Fruit fly (Drosophila melanogaster): ENCODE measurements around the gene CG13731.
A peak's percentile ranks its signal among the peaks of the same experiment; 100 is the strongest.

Gene CG13731

DNA sequence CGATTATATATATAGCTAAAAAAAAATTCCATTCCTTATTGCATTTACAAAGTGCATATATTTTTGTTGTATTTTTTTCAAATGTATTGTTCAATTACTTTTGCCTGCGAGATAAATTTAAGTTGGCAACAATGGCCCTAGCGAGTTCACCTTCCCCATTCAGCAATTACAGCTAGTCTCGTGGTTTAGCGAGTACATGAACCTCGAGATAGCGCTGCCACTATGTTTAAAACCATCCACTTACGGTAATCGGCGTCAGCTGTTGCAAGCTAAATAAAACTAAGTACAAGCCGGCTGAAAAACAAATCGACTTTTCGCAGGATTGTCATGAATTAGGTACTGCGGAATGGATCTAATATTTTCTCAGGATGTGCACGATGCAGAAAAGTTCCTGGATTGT is 35.9 kb downstream of the CG13731 start (continued):
- TF ChIP-seq BEAF-32 (GFP tag; optimal IDR thresholded peaks at IDR 0.05) (peak; percentile 44), crc (GFP tag; optimal IDR thresholded peaks at IDR 0.05) (no peak), lola (GFP tag; optimal IDR thresholded peaks at IDR 0.05) (no peak), bsh (GFP tag; optimal IDR thresholded peaks at IDR 0.05) (no peak), CG1603 (tag; optimal IDR thresholded peaks at IDR 0.05) (peak; percentile 90), CG8290 (GFP tag; optimal IDR thresholded peaks at IDR 0.05) (peak; percentile 51), CG8290 (tag; optimal IDR thresholded peaks at IDR 0.05) (peak in 1 of 2 experiments; percentile 78), Med (GFP tag) (no peak), CG9215 (GFP tag; IDR thresholded peaks at IDR 0.05) (peak; percentile 99), Dll (GFP tag; IDR thresholded peaks at IDR 0.05; ENCODE audit: partially characterized antibody) (peak; percentile 36; the same call in 1 of the 4 replicates), CG1602 (GFP tag; optimal IDR thresholded peaks at IDR 0.05) (no peak), CG17359 (tag; optimal IDR thresholded peaks at IDR 0.05) (no peak), Bdp1 (GFP tag; optimal IDR thresholded peaks at IDR 0.05) (no peak), dysf (GFP tag; IDR thresholded peaks at IDR 0.05) (no peak), bab2 (GFP tag; optimal IDR thresholded peaks at IDR 0.05) (no peak), CG34376 (GFP tag; optimal IDR thresholded peaks at IDR 0.05) (no peak), Hr78 (GFP tag; optimal IDR thresholded peaks at IDR 0.05) (no peak), dmrt99B (tag; optimal IDR thresholded peaks at IDR 0.05) (no peak), CG7839 (tag; optimal IDR thresholded peaks at IDR 0.05) (no peak), inv (GFP tag; IDR thresholded peaks at IDR 0.05; ENCODE audit: partially characterized antibody) (no peak), NC2α (GFP tag; optimal IDR thresholded peaks at IDR 0.05) (no peak), HmgD (GFP tag; optimal IDR thresholded peaks at IDR 0.05) (peak; percentile 63), CG6683 (GFP tag; optimal IDR thresholded peaks at IDR 0.05) (no peak), CG1792 (GFP tag; optimal IDR thresholded peaks at IDR 0.05) (no peak), scrt (GFP tag; optimal IDR thresholded peaks at IDR 0.05) (no peak), CG11085 (GFP tag; IDR thresholded peaks at IDR 0.05) (no peak), CG8944 (GFP tag; optimal IDR thresholded peaks at IDR 0.05) (no peak), CG18011 (GFP tag; optimal IDR thresholded peaks at IDR 0.05) (no peak), fd96Cb (tag; optimal IDR thresholded peaks at IDR 0.05) (no peak), CG3726 (GFP tag; IDR thresholded peaks at IDR 0.05) (no peak), Hmx (GFP tag; optimal IDR thresholded peaks at IDR 0.05) (no peak), CrebB (tag; optimal IDR thresholded peaks at IDR 0.05) (no peak), sc (optimal IDR thresholded peaks at IDR 0.05) (no peak), sc (GFP tag; optimal IDR thresholded peaks at IDR 0.05) (no peak), cg (GFP tag; optimal IDR thresholded peaks at IDR 0.05) (no peak), pita (GFP tag; optimal IDR thresholded peaks at IDR 0.05) (peak; percentile 90), Hmr (GFP tag; optimal IDR thresholded peaks at IDR 0.05) (peak; percentile 33), CG1024 (GFP tag; IDR thresholded peaks at IDR 0.05) (no peak), CG9727 (GFP tag; optimal IDR thresholded peaks at IDR 0.05) (no peak), CG17912 (GFP tag; optimal IDR thresholded peaks at IDR 0.05) (peak; percentile 34), CG4404 (GFP tag; IDR thresholded peaks at IDR 0.05) (no peak), CTCF (GFP tag; optimal IDR thresholded peaks at IDR 0.05) (peak; percentile 74), maf-S (GFP tag; optimal IDR thresholded peaks at IDR 0.05) (no peak), chif (GFP tag; optimal IDR thresholded peaks at IDR 0.05) (no peak), YL-1 (GFP tag; optimal IDR thresholded peaks at IDR 0.05) (peak; percentile 35), CG33213 (GFP tag; optimal IDR thresholded peaks at IDR 0.05) (peak; percentile 41), emc (GFP tag; optimal IDR thresholded peaks at IDR 0.05) (no peak), unpg (GFP tag; optimal IDR thresholded peaks at IDR 0.05) (no peak), CG12104 (GFP tag; optimal IDR thresholded peaks at IDR 0.05) (no peak), CG8388 (GFP tag; optimal IDR thresholded peaks at IDR 0.05) (peak; percentile 8), org-1 (GFP tag; optimal IDR thresholded peaks at IDR 0.05) (no peak), nom (GFP tag; optimal IDR thresholded peaks at IDR 0.05) (no peak)
